Worm (Caenorhabditis elegans): ENCODE results near the gene sap-49.

DNA sequence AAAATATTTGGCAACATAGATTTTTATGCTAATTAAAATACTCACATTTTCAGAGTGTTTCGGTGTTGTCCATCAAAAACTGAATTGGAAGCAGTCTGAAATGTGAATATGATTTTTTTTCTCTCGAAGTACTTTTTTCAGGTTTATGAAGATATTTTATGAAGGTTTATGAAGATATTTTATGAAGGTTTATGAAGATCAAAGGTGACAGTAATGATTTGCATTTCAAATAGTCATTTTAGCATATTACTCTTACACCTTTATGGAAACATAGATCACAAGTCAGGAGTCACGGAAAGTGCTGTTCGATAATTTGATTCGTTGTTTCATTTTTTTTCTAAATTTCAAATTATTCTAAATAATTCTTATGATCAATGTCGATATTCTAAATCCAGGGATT, 31.4 kb downstream of the sap-49 start, which contains the start of gene pgp-11:
- TF ChIP-seq tbx-2 (tag; optimal IDR thresholded peaks at IDR 0.05) = no peak
- no peak for TF ChIP-seq ceh-82 (tag; optimal IDR thresholded peaks at IDR 0.05)
- no peak for TF ChIP-seq eor-1 (tag; optimal IDR thresholded peaks at IDR 0.05)
- TF ChIP-seq pha-4 (tag; optimal IDR thresholded peaks at IDR 0.05) = no peak
- no peak for TF ChIP-seq zag-1 (tag; optimal IDR thresholded peaks at IDR 0.05)
- TF ChIP-seq lin-15B (tag; optimal IDR thresholded peaks at IDR 0.05) = no peak
- TF ChIP-seq unc-39 (tag; optimal IDR thresholded peaks at IDR 0.05) = no peak

All from whole organism, L3 larva.